Fruit fly (Drosophila melanogaster) whole organism, embryonic: ENCODE data around the gene CG14005.

Experiments used
- Asciz ChIP-seq: fragments of 200-800 bp; sonication (Bioruptor generic); optimal IDR thresholded peaks from 2 replicates; lab custom pipeline; 2017; ENCODE audit warnings: missing biosample characterization, mild to moderate bottlenecking, missing genetic modification characterization, missing genetic modification reagents
- Atf-2 ChIP-seq: fragments of 200-800 bp; sonication (Bioruptor generic); optimal IDR thresholded peaks from 2 replicates; lab custom pipeline; 2016; ENCODE audit warnings: missing biosample characterization, missing genetic modification characterization
- Bdp1 ChIP-seq: fragments of 200-800 bp; sonication (Bioruptor generic); optimal IDR thresholded peaks from 3 replicates; lab custom pipeline; 2016; ENCODE audit warnings: missing biosample characterization, missing genetic modification characterization
- Blimp-1 ChIP-seq: fragments of 200-800 bp; sonication (Bioruptor generic); optimal IDR thresholded peaks from 3 replicates; lab custom pipeline; 2018; ENCODE audit warnings: missing biosample characterization, missing genetic modification characterization, mild to moderate bottlenecking, moderate library complexity, missing genetic modification reagents
- Bteb2 ChIP-seq: fragments of 200-800 bp; sonication (Bioruptor generic); optimal IDR thresholded peaks from 2 replicates; lab custom pipeline; 2016; ENCODE audit warnings: missing biosample characterization, missing genetic modification characterization
- CG10654 ChIP-seq: fragments of 200-800 bp; sonication (Bioruptor generic); optimal IDR thresholded peaks from 2 replicates; lab custom pipeline; 2016; ENCODE audit warnings: missing biosample characterization, missing genetic modification characterization
- CG11247 ChIP-seq: fragments of 200-800 bp; sonication (Bioruptor generic); IDR thresholded peaks from 2 replicates; pipeline ENCODE4 v1.3.6; 2022; ENCODE audit warnings: missing biosample characterization, missing genetic modification characterization
- CG12942 ChIP-seq: fragments of 200-800 bp; sonication (Bioruptor generic); optimal IDR thresholded peaks from 3 replicates; lab custom pipeline; 2016; ENCODE audit warnings: missing biosample characterization, missing genetic modification characterization
- CG15696 ChIP-seq: fragments of 200-800 bp; sonication (Bioruptor generic); optimal IDR thresholded peaks from 2 replicates; lab custom pipeline; 2019; ENCODE audit warnings: missing biosample characterization, mild to moderate bottlenecking, missing genetic modification characterization, moderate library complexity
- CG1647 ChIP-seq: fragments of 200-800 bp; sonication (Bioruptor generic); optimal IDR thresholded peaks from 3 replicates; lab custom pipeline; 2016; ENCODE audit warnings: missing biosample characterization, missing genetic modification characterization
- CG16863 ChIP-seq: fragments of 200-800 bp; sonication (Bioruptor generic); optimal IDR thresholded peaks from 3 replicates; lab custom pipeline; 2016; ENCODE audit warnings: missing biosample characterization, missing genetic modification characterization
- CG17829 ChIP-seq: fragments of 200-800 bp; optimal IDR thresholded peaks from 2 replicates; lab custom pipeline; 2019; ENCODE audit warnings: missing biosample characterization, mild to moderate bottlenecking, missing genetic modification characterization, moderate library complexity
- CG18011 ChIP-seq: fragments of 200-800 bp; sonication (Bioruptor generic); optimal IDR thresholded peaks from 2 replicates; lab custom pipeline; 2017; ENCODE audit warnings: missing biosample characterization, missing genetic modification characterization, mild to moderate bottlenecking, moderate library complexity, missing genotype
- CG2712 ChIP-seq: fragments of 200-800 bp; optimal IDR thresholded peaks from 3 replicates; lab custom pipeline; 2019; ENCODE audit warnings: missing biosample characterization, mild to moderate bottlenecking, missing genetic modification characterization, moderate library complexity
- CG31388 ChIP-seq: fragments of 200-800 bp; sonication (Bioruptor generic); optimal IDR thresholded peaks from 2 replicates; lab custom pipeline; 2016; ENCODE audit warnings: missing biosample characterization, missing genetic modification characterization
- CG33557 ChIP-seq: fragments of 200-800 bp; sonication (Bioruptor generic); optimal IDR thresholded peaks from 2 replicates; lab custom pipeline; 2019; ENCODE audit warnings: missing biosample characterization, mild to moderate bottlenecking, missing genetic modification characterization, moderate library complexity
- CG34224 ChIP-seq: fragments of 200-800 bp; sonication (Bioruptor generic); IDR thresholded peaks from 3 replicates; pipeline ENCODE4 v1.3.6; 2022; ENCODE audit warnings: missing biosample characterization, missing genetic modification characterization; ENCODE audit not compliant: partially characterized antibody
- CG4282 ChIP-seq: fragments of 200-800 bp; sonication (Bioruptor generic); optimal IDR thresholded peaks from 2 replicates; lab custom pipeline; 2016; ENCODE audit warnings: missing biosample characterization, missing genetic modification characterization
- CG4360 ChIP-seq: fragments of 200-800 bp; sonication (Bioruptor generic); IDR thresholded peaks from 2 replicates; pipeline ENCODE4 v1.3.6; 2022; ENCODE audit warnings: missing biosample characterization, missing genetic modification characterization
- CG6254 ChIP-seq: fragments of 200-800 bp; sonication (Bioruptor generic); optimal IDR thresholded peaks from 3 replicates; lab custom pipeline; 2017; ENCODE audit warnings: mild to moderate bottlenecking, missing biosample characterization, missing genetic modification reagents, missing genetic modification characterization
- CG6272 ChIP-seq: fragments of 200-800 bp; sonication (Bioruptor generic); IDR thresholded peaks from 2 replicates; pipeline ENCODE4 v1.3.6; 2022; ENCODE audit warnings: missing biosample characterization, missing genetic modification characterization
- CG6689 ChIP-seq: fragments of 200-800 bp; sonication (Bioruptor generic); IDR thresholded peaks from 2 replicates; pipeline ENCODE4 v1.3.6; 2022; ENCODE audit warnings: missing biosample characterization, missing genetic modification characterization
- CG8478 ChIP-seq: fragments of >200 bp; optimal IDR thresholded peaks from 2 replicates; lab custom pipeline; 2018
- CG9437 ChIP-seq: fragments of 200-800 bp; sonication (Bioruptor generic); optimal IDR thresholded peaks from 2 replicates; lab custom pipeline; 2018; ENCODE audit warnings: missing biosample characterization, mild to moderate bottlenecking, missing genetic modification characterization
- CG9876 ChIP-seq: fragments of 200-800 bp; sonication (Bioruptor generic); optimal IDR thresholded peaks from 2 replicates; lab custom pipeline; 2016; ENCODE audit warnings: missing biosample characterization, missing genetic modification characterization
- CHES-1-like ChIP-seq: fragments of 200-800 bp; sonication (Bioruptor generic); optimal IDR thresholded peaks from 2 replicates; lab custom pipeline; 2016; ENCODE audit warnings: missing biosample characterization, missing genetic modification characterization
- CoRest ChIP-seq: fragments of 200-800 bp; sonication (Bioruptor generic); optimal IDR thresholded peaks from 3 replicates; lab custom pipeline; 2018; ENCODE audit warnings: missing biosample characterization, mild to moderate bottlenecking, missing genetic modification characterization, moderate library complexity
- Hr39 ChIP-seq: fragments of >200 bp; optimal IDR thresholded peaks from 2 replicates; lab custom pipeline; 2017
- Hsf ChIP-seq: fragments of 200-800 bp; sonication (Bioruptor generic); optimal IDR thresholded peaks from 3 replicates; lab custom pipeline; 2016; ENCODE audit warnings: missing biosample characterization, missing genetic modification characterization
- Jarid2 ChIP-seq: fragments of 200-800 bp; sonication (Bioruptor generic); optimal IDR thresholded peaks from 3 replicates; lab custom pipeline; 2017; ENCODE audit warnings: mild to moderate bottlenecking, missing biosample characterization, missing genetic modification reagents, missing genetic modification characterization
- Lhr ChIP-seq: fragments of 200-800 bp; sonication (Bioruptor generic); optimal IDR thresholded peaks from 3 replicates; lab custom pipeline; 2017; ENCODE audit warnings: mild to moderate bottlenecking, missing biosample characterization, missing genetic modification reagents, missing genetic modification characterization
- Lim3 ChIP-seq: fragments of 200-800 bp; sonication (Bioruptor generic); IDR thresholded peaks from 2 replicates; pipeline ENCODE4 v1.3.6; 2022; ENCODE audit warnings: missing biosample characterization, missing genetic modification characterization
- Pdp1 ChIP-seq, 2 experiments: fragments of 200-800 bp; sonication (Bioruptor generic); optimal IDR thresholded peaks; 3 replicates each; lab custom pipeline; 2016; ENCODE audit warnings: missing biosample characterization in 2 of 2, missing genetic modification characterization in 2 of 2, mild to moderate bottlenecking in 1 of 2, moderate library complexity in 1 of 2
- Stat92E ChIP-seq, 3 experiments: fragments of >200 bp in 2 of 3; fragments of 200-800 bp in 1 of 3; sonication (Bioruptor generic) in 1 of 3; optimal IDR thresholded peaks; 2 replicates each; lab custom pipeline; 2017 to 2019; ENCODE audit warnings: missing biosample characterization in 3 of 3, missing genetic modification characterization in 3 of 3, mild to moderate bottlenecking in 1 of 3, moderate library complexity in 1 of 3
- Tbp ChIP-seq: fragments of >200 bp; optimal IDR thresholded peaks from 2 replicates; lab custom pipeline; 2018; ENCODE audit warnings: missing biosample characterization, missing genetic modification characterization
- ap ChIP-seq: fragments of 200-800 bp; sonication (Bioruptor generic); IDR thresholded peaks from 2 replicates; pipeline ENCODE4 v1.3.6; 2022; ENCODE audit warnings: missing biosample characterization, missing genetic modification characterization
- crc ChIP-seq: fragments of 200-800 bp; sonication (Bioruptor generic); optimal IDR thresholded peaks from 2 replicates; lab custom pipeline; 2016; ENCODE audit warnings: missing biosample characterization, missing genetic modification characterization
- crp ChIP-seq, 2 experiments: fragments of 200-800 bp; sonication (Bioruptor generic); optimal IDR thresholded peaks; 2 replicates in 1 of 2; 3 replicates in 1 of 2; lab custom pipeline; 2017; ENCODE audit warnings: missing biosample characterization in 2 of 2, missing genetic modification characterization in 2 of 2, mild to moderate bottlenecking in 1 of 2, moderate library complexity in 1 of 2
- dmrt11E ChIP-seq: fragments of 200-800 bp; sonication (Bioruptor generic); optimal IDR thresholded peaks from 3 replicates; lab custom pipeline; 2018; ENCODE audit warnings: missing biosample characterization, mild to moderate bottlenecking, missing genetic modification characterization, moderate library complexity
- ems ChIP-seq: fragments of 200-800 bp; sonication (Bioruptor generic); optimal IDR thresholded peaks from 3 replicates; lab custom pipeline; 2016; ENCODE audit warnings: missing biosample characterization, missing genetic modification characterization
- eyg ChIP-seq: fragments of 200-800 bp; sonication (Bioruptor generic); optimal IDR thresholded peaks from 3 replicates; lab custom pipeline; 2016; ENCODE audit warnings: missing biosample characterization, missing genetic modification characterization
- lmd ChIP-seq: fragments of 200-800 bp; sonication (Bioruptor generic); IDR thresholded peaks from 2 replicates; pipeline ENCODE4 v1.3.6; 2022; ENCODE audit warnings: missing biosample characterization, missing genetic modification characterization
- pho ChIP-seq: fragments of 200-800 bp; sonication (Bioruptor generic); optimal IDR thresholded peaks from 2 replicates; lab custom pipeline; 2016; ENCODE audit warnings: missing biosample characterization, missing genetic modification characterization
- schlank ChIP-seq: fragments of 200-800 bp; sonication (Bioruptor generic); optimal IDR thresholded peaks from 2 replicates; lab custom pipeline; 2018; ENCODE audit warnings: missing biosample characterization, mild to moderate bottlenecking, missing genetic modification characterization
- seq ChIP-seq: fragments of 200-800 bp; sonication (Bioruptor generic); IDR thresholded peaks from 2 replicates; pipeline ENCODE4 v1.3.6; 2022; ENCODE audit warnings: missing biosample characterization, missing genetic modification characterization
- sqz ChIP-seq: fragments of 200-800 bp; sonication (Bioruptor generic); optimal IDR thresholded peaks from 3 replicates; lab custom pipeline; 2018; ENCODE audit warnings: missing biosample characterization, mild to moderate bottlenecking, missing genetic modification characterization
- stwl ChIP-seq: fragments of 200-800 bp; sonication (Bioruptor generic); optimal IDR thresholded peaks from 3 replicates; lab custom pipeline; 2018; ENCODE audit warnings: missing biosample characterization, mild to moderate bottlenecking, missing genetic modification characterization, moderate library complexity
- tgo ChIP-seq: fragments of 200-800 bp; sonication (Bioruptor generic); IDR thresholded peaks from 3 replicates; pipeline ENCODE4 v1.3.6; 2022; ENCODE audit warnings: missing biosample characterization, missing genetic modification characterization
- tna ChIP-seq: fragments of 200-800 bp; sonication (Bioruptor generic); IDR thresholded peaks from 2 replicates; pipeline ENCODE4 v1.3.6; 2022; ENCODE audit warnings: missing biosample characterization, missing genetic modification characterization; ENCODE audit not compliant: partially characterized antibody
- trem ChIP-seq: fragments of 200-800 bp; optimal IDR thresholded peaks from 3 replicates; lab custom pipeline; 2019; ENCODE audit warnings: missing biosample characterization, mild to moderate bottlenecking, missing genetic modification characterization, moderate library complexity
- wek ChIP-seq: fragments of 200-800 bp; sonication (Bioruptor generic); optimal IDR thresholded peaks from 3 replicates; lab custom pipeline; 2018; ENCODE audit warnings: missing biosample characterization, mild to moderate bottlenecking, missing genetic modification characterization, moderate library complexity
- zfh1 ChIP-seq: fragments of 200-800 bp; sonication (Bioruptor generic); IDR thresholded peaks from 3 replicates; pipeline ENCODE4 v1.3.6; 2022; ENCODE audit warnings: missing biosample characterization, missing genetic modification characterization

Gene CG14005

dm6 chr2L:5797977-5798376, 3.8 kb downstream of the CG14005 start (continued):
- TF ChIP-seq stwl (tag; lab: Kevin White, UChicago): no peak
- TF ChIP-seq ems (GFP tag; lab: Kevin White, UChicago): peak; percentile 5
- TF ChIP-seq ap (GFP tag; lab: Robert Waterston, UW): no peak
- TF ChIP-seq CG2712 (tag; lab: Kevin White, UChicago): no peak
- TF ChIP-seq dmrt11E (tag; lab: Kevin White, UChicago): peak; percentile 13
- TF ChIP-seq Jarid2 (GFP tag; lab: Kevin White, UChicago): peak; percentile 37
- TF ChIP-seq CG6689 (GFP tag; lab: Robert Waterston, UW): no peak
- no peak for TF ChIP-seq CG9437 (GFP tag; lab: Kevin White, UChicago)
- no peak for TF ChIP-seq Lim3 (GFP tag; lab: Robert Waterston, UW)
- no peak for TF ChIP-seq CG16863
- TF ChIP-seq CG1647 (GFP tag; lab: Kevin White, UChicago): peak; percentile 48
- peak; percentile 14 for TF ChIP-seq Hsf (GFP tag; lab: Kevin White, UChicago)
- TF ChIP-seq CG33557: no peak
- TF ChIP-seq CG9876 (GFP tag; lab: Kevin White, UChicago): no peak
- TF ChIP-seq CG34224 (GFP tag; lab: Robert Waterston, UW): no peak
- no peak for TF ChIP-seq Tbp (GFP tag; lab: Kevin White, UChicago)
- peak; percentile 60 for TF ChIP-seq pho (GFP tag; lab: Kevin White, UChicago)
- peak; percentile 75 for TF ChIP-seq CoRest (tag; lab: Kevin White, UChicago)
- no peak for TF ChIP-seq Hr39
- TF ChIP-seq sqz (GFP tag; lab: Kevin White, UChicago): no peak
- TF ChIP-seq Lhr: no peak
- no peak for TF ChIP-seq tna
- peak; percentile 15; the same call in 1 of the 3 replicates for TF ChIP-seq tgo (GFP tag; lab: Robert Waterston, UW)
- TF ChIP-seq CG10654 (GFP tag; lab: Kevin White, UChicago): peak; percentile 26
- TF ChIP-seq CG8478 (lab: Kevin White, UChicago): no peak
- no peak for TF ChIP-seq CG4282 (GFP tag; lab: Kevin White, UChicago)
- no peak for TF ChIP-seq Atf-2 (GFP tag; lab: Kevin White, UChicago)
- peak; percentile 31 for TF ChIP-seq Asciz (GFP tag; lab: Kevin White, UChicago)
- peak; percentile 53 for TF ChIP-seq Blimp-1 (GFP tag; lab: Kevin White, UChicago)
- peak; percentile 68 for TF ChIP-seq seq (GFP tag; lab: Robert Waterston, UW)
- no peak for TF ChIP-seq eyg (GFP tag; lab: Kevin White, UChicago)
- peak; percentile 57 for TF ChIP-seq Bteb2 (GFP tag; lab: Kevin White, UChicago)
- TF ChIP-seq CHES-1-like (GFP tag; lab: Kevin White, UChicago): no peak
- TF ChIP-seq schlank (tag; lab: Kevin White, UChicago): peak; percentile 46
- no peak for TF ChIP-seq crp (GFP tag; optimal IDR thresholded peaks at IDR 0.05; lab: Kevin White, UChicago)
- TF ChIP-seq CG6254: no peak
- no peak for TF ChIP-seq wek (GFP tag; lab: Kevin White, UChicago)
- no peak for TF ChIP-seq CG4360 (GFP tag; lab: Robert Waterston, UW)
- TF ChIP-seq CG6272 (GFP tag; lab: Robert Waterston, UW): no peak
- TF ChIP-seq trem: no peak
- TF ChIP-seq CG17829: no peak
- no peak for TF ChIP-seq Stat92E (GFP tag; optimal IDR thresholded peaks at IDR 0.05; lab: Kevin White, UChicago)
- TF ChIP-seq CG15696 (tag; lab: Kevin White, UChicago): no peak
- TF ChIP-seq lmd: no peak
- TF ChIP-seq CG31388: peak; percentile 15
- peak; percentile 57 for TF ChIP-seq CG18011 (GFP tag; lab: Kevin White, UChicago)
- no peak for TF ChIP-seq zfh1 (GFP tag; lab: Robert Waterston, UW)
- TF ChIP-seq Pdp1 (GFP tag; optimal IDR thresholded peaks at IDR 0.05; lab: Kevin White, UChicago): no peak
- TF ChIP-seq CG12942: no peak
- no peak for TF ChIP-seq Bdp1 (GFP tag; lab: Kevin White, UChicago)
- 0 out of 2 replicates have a peak, but pooled peaks have one; percentile 39 for TF ChIP-seq CG11247 (GFP tag; lab: Robert Waterston, UW)
- TF ChIP-seq crc (GFP tag; lab: Kevin White, UChicago): peak; percentile 44
